Fruit fly (Drosophila melanogaster): Measurements from ENCODE around the gene CG5439.

The CG5439 gene

DNA sequence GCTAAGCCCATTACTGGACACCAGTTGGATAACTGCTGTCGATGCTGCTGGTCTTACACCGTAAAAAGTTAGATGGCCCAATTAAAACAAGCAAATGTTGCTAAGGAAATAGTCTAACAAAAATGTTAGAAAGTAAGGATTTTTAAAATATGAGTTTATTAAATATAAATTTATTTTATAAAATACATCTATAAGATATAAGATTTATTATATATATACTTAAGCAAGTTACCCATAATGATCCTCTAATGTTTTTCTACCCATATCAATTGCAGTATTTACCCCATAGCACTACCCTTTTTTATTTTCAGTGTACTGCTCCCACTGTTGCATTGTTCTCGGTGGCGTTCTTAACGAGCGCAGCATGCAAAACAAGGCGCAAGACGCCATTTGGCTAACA lies 30.7 kb upstream of the CG5439 start:
- TF ChIP-seq rgr (GFP tag; optimal IDR thresholded peaks at IDR 0.05) (peak; percentile 16), OdsH (GFP tag; optimal IDR thresholded peaks at IDR 0.05) (peak; percentile 20), dmrt93B (GFP tag; optimal IDR thresholded peaks at IDR 0.05) (peak; percentile 3), Sp1 (GFP tag; optimal IDR thresholded peaks at IDR 0.05) (peak; percentile 54), HLH106 (tag; optimal IDR thresholded peaks at IDR 0.05) (peak; percentile 62), foxo (GFP tag; optimal IDR thresholded peaks at IDR 0.05) (peak in 1 of 2 experiments; percentile 38), Myc (optimal IDR thresholded peaks at IDR 0.05) (no peak), Hnf4 (GFP tag; optimal IDR thresholded peaks at IDR 0.05) (no peak), psq (GFP tag; optimal IDR thresholded peaks at IDR 0.05) (peak; percentile 46)

- TF ChIP-seq fru (GFP tag; optimal IDR thresholded peaks at IDR 0.05): no peak
- TF ChIP-seq CG9705 (GFP tag; optimal IDR thresholded peaks at IDR 0.05): no peak
- TF ChIP-seq Dif (GFP tag; optimal IDR thresholded peaks at IDR 0.05; ENCODE audit: partially characterized antibody): peak; percentile 14
- no peak for TF ChIP-seq dsf (GFP tag; optimal IDR thresholded peaks at IDR 0.05; ENCODE audit: borderline replicate concordance)
Observed at dm6 chr2L:13154313-13154712, 22.6 kb upstream of the CG5439 start.

DNA sequence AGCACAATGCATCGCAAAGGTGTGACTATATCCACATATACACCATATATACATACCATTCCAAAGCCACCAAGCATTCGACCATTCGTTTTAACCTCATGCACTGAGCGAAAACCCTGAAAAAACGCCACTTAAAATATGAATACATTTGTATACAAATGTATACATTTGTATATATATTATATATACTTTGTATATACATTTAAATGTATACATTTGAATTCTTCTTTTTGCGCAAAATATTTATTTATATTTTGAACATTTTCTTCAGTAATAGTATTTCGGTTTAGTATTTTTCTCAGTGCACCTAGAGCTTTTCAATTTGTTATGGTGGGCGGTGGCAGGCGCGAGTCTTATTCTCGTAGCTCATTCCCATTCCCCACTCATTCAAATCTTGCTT lies 20.6 kb upstream of the CG5439 start:
- no peak for TF ChIP-seq Vsx2 (GFP tag; optimal IDR thresholded peaks at IDR 0.05; ENCODE audit: partially characterized antibody)
- TF ChIP-seq Sp1 (GFP tag; optimal IDR thresholded peaks at IDR 0.05): peak; percentile 1
- TF ChIP-seq foxo (GFP tag; optimal IDR thresholded peaks at IDR 0.05): peak in 1 of 2 experiments; percentile 24
- TF ChIP-seq psq (GFP tag; optimal IDR thresholded peaks at IDR 0.05): peak; percentile 22

- TF ChIP-seq HLH106 (tag; optimal IDR thresholded peaks at IDR 0.05): peak; percentile 27
- TF ChIP-seq Mio (GFP tag; optimal IDR thresholded peaks at IDR 0.05): no peak
- peak; percentile 28 for TF ChIP-seq rgr (GFP tag; optimal IDR thresholded peaks at IDR 0.05)
- TF ChIP-seq Abd-B (GFP tag; optimal IDR thresholded peaks at IDR 0.05): no peak
- peak; percentile 5 for TF ChIP-seq dmrt93B (GFP tag; optimal IDR thresholded peaks at IDR 0.05)
- peak; percentile 28 for TF ChIP-seq h (GFP tag; optimal IDR thresholded peaks at IDR 0.05)
- peak; percentile 17 for TF ChIP-seq Myc (optimal IDR thresholded peaks at IDR 0.05)
- no peak for TF ChIP-seq Jra (GFP tag; optimal IDR thresholded peaks at IDR 0.05)
Observed at dm6 chr2L:13157903-13158302, 19.0 kb upstream of the CG5439 start.

- no peak for TF ChIP-seq psq (GFP tag; optimal IDR thresholded peaks at IDR 0.05)
- no peak for TF ChIP-seq Jra (GFP tag; optimal IDR thresholded peaks at IDR 0.05)
Observed at dm6 chr2L:13158510-13158909, 18.4 kb upstream of the CG5439 start, which contains the start of gene Pk34A. TSS of gene Pk34A (plus strand) at chr2L:13158810.

dm6 chr2L:13160227-13160626 lies 16.7 kb upstream of the CG5439 start, which contains the start of gene kmg:
TSS of gene kmg (plus strand) at chr2L:13160527.
- TF ChIP-seq sv (GFP tag; optimal IDR thresholded peaks at IDR 0.05) (no peak), Dif (GFP tag; optimal IDR thresholded peaks at IDR 0.05; ENCODE audit: partially characterized antibody) (no peak), GATAd (GFP tag; optimal IDR thresholded peaks at IDR 0.05) (no peak), N (GFP tag; optimal IDR thresholded peaks at IDR 0.05) (no peak), Sp1 (GFP tag; optimal IDR thresholded peaks at IDR 0.05) (no peak), CrebA (GFP tag; optimal IDR thresholded peaks at IDR 0.05; ENCODE audit: borderline replicate concordance) (no peak), Mio (GFP tag; optimal IDR thresholded peaks at IDR 0.05) (no peak), rgr (GFP tag; optimal IDR thresholded peaks at IDR 0.05) (no peak), Abd-B (GFP tag; optimal IDR thresholded peaks at IDR 0.05) (no peak), br (GFP tag; optimal IDR thresholded peaks at IDR 0.05) (no peak), Rel (GFP tag; optimal IDR thresholded peaks at IDR 0.05) (no peak), Rel (tag; optimal IDR thresholded peaks at IDR 0.05) (no peak), Hnf4 (GFP tag; optimal IDR thresholded peaks at IDR 0.05) (no peak), fru (GFP tag; optimal IDR thresholded peaks at IDR 0.05) (no peak)

DNA sequence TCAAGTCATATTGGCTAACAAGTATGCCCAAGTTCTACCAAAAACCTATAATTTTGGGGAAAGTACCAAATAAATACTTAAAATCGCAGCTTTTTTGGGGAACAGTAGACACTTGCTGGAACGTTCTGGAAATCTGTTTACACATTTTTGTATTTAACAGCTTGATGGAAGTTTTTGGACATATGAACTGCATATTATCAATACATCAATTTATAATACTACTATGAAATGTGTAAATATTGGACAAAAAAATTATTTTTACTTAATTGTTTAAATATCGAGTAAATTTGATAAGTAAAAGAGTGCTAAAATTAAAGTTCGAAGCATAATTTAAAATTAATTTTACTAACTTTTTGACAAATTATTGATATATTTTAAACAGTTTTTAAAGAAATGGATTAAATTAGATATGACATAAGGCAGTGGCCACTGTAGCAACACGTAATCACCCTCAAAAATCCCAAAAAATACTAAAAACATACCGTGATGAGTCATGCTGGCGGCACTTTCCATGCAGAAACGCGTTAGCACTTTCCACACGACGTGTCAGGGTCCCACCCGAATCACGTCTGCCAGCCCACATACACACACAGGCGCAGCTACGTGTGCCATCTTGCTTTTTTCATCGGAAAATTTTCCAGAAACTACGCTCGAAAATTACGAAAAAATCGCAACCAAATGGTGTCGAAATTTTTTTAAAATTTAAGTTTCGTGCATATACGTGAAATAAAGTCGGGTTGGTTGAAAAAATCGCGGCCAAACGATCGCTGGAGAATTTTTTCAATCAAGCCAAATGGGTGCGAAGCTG lies 11.8 kb upstream of the CG5439 start, which contains the start of gene Sirt1:
TSS of gene Sirt1 (plus strand) at position 571 of the 808 bp plus-strand sequence.
- TF ChIP-seq usp (GFP tag; optimal IDR thresholded peaks at IDR 0.05) (no peak), Mio (GFP tag; optimal IDR thresholded peaks at IDR 0.05) (no peak), Hr78 (GFP tag; optimal IDR thresholded peaks at IDR 0.05) (no peak), tai (GFP tag; optimal IDR thresholded peaks at IDR 0.05) (no peak), GATAd (GFP tag; optimal IDR thresholded peaks at IDR 0.05) (no peak), fru (GFP tag; optimal IDR thresholded peaks at IDR 0.05) (peak; percentile 59), Dif (GFP tag; optimal IDR thresholded peaks at IDR 0.05; ENCODE audit: partially characterized antibody) (no peak), dl (GFP tag; optimal IDR thresholded peaks at IDR 0.05; ENCODE audit: insufficient read depth in 1 of 2, partially characterized antibody in 2 of 2) (no peak), Rel (GFP tag; optimal IDR thresholded peaks at IDR 0.05) (no peak), Rel (tag; optimal IDR thresholded peaks at IDR 0.05) (peak; percentile 98), CG32264 (GFP tag; optimal IDR thresholded peaks at IDR 0.05) (peak; percentile 15), Dfd (GFP tag; optimal IDR thresholded peaks at IDR 0.05) (no peak), jim (GFP tag; optimal IDR thresholded peaks at IDR 0.05) (no peak), dsf (GFP tag; optimal IDR thresholded peaks at IDR 0.05; ENCODE audit: borderline replicate concordance) (peak; percentile 51), ey (GFP tag; optimal IDR thresholded peaks at IDR 0.05) (peak; percentile 66), Hnf4 (GFP tag; optimal IDR thresholded peaks at IDR 0.05) (peak; percentile 27), CrebA (GFP tag; optimal IDR thresholded peaks at IDR 0.05; ENCODE audit: borderline replicate concordance) (no peak), Jra (GFP tag; optimal IDR thresholded peaks at IDR 0.05) (peak; percentile 80), sage (GFP tag; optimal IDR thresholded peaks at IDR 0.05) (peak; percentile 5), Sp1 (GFP tag; optimal IDR thresholded peaks at IDR 0.05) (peak; percentile 89), Myc (optimal IDR thresholded peaks at IDR 0.05) (no peak)
